Worm (Caenorhabditis elegans): ENCODE measurements around the gene C05C10.3.

DNA sequence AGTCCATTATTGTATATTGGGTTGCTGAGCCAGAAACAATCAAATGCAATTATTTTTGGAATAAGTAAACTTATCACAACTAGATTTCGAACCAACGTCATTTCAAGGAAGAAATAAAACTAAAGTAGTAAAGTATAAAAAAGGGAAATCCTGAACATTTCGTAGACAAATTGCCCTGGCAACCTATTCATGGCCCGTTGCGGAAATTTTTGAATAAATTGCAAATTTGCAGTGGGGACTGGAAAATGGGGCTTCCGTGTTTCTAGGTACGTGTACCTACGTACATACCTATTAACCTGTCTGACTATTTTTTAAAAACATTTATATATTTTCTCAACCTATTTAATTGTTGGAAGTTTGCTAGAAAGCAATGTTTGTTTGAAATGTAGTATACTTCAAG is 21.7 kb downstream of the C05C10.3 start, which contains the start of gene F26C11.3:
- no peak for TF ChIP-seq ref-1 (GFP tag; conservative IDR thresholded peaks at IDR 0.05)
- TF ChIP-seq cog-1 (tag; optimal IDR thresholded peaks at IDR 0.05), result no peak
- TF ChIP-seq med-1 (GFP tag; optimal IDR thresholded peaks at IDR 0.05; ENCODE audit: insufficient read depth), result no peak
- no peak for TF ChIP-seq ztf-29 (GFP tag; IDR thresholded peaks at IDR 0.05)
- no peak for TF ChIP-seq klf-2 (GFP tag; conservative IDR thresholded peaks at IDR 0.05)
- TF ChIP-seq flt-1 (GFP tag; IDR thresholded peaks at IDR 0.05), result no peak
- no peak for TF ChIP-seq tab-1 (GFP tag; IDR thresholded peaks at IDR 0.05)
- TF ChIP-seq T22C8.4 (GFP tag; IDR thresholded peaks at IDR 0.05), result no peak

Measured in whole organism, midembryonic.